Fruit fly (Drosophila melanogaster): Measurements from ENCODE around the gene Or24a.

Gene Or24a

dm6 chr2L:4185269-4186024, 19.5 kb upstream of the Or24a start (continued):
- TF ChIP-seq CG6813 (GFP tag; optimal IDR thresholded peaks at IDR 0.05) (no peak), CG13424 (tag; optimal IDR thresholded peaks at IDR 0.05) (peak; percentile 39), ATbp (GFP tag; optimal IDR thresholded peaks at IDR 0.05) (peak; percentile 6), CG7372 (GFP tag; IDR thresholded peaks at IDR 0.05) (no peak), unpg (GFP tag; optimal IDR thresholded peaks at IDR 0.05) (peak; percentile 9), CG12391 (tag; optimal IDR thresholded peaks at IDR 0.05) (peak; percentile 27), so (GFP tag; IDR thresholded peaks at IDR 0.05) (no peak), CG9609 (GFP tag; optimal IDR thresholded peaks at IDR 0.05) (no peak), gsb (GFP tag; IDR thresholded peaks at IDR 0.05) (no peak), nerfin-2 (GFP tag; IDR thresholded peaks at IDR 0.05; ENCODE audit: partially characterized antibody) (no peak), Xrp1 (GFP tag; IDR thresholded peaks at IDR 0.05) (no peak), CG13296 (GFP tag; optimal IDR thresholded peaks at IDR 0.05) (no peak), D19B (GFP tag; optimal IDR thresholded peaks at IDR 0.05) (no peak), ci (GFP tag; IDR thresholded peaks at IDR 0.05) (no peak), BtbVII (GFP tag; optimal IDR thresholded peaks at IDR 0.05) (no peak), CG11456 (GFP tag; IDR thresholded peaks at IDR 0.05) (no peak), ftz-f1 (GFP tag; optimal IDR thresholded peaks at IDR 0.05) (no peak), CG12744 (GFP tag; optimal IDR thresholded peaks at IDR 0.05) (no peak), grn (GFP tag; optimal IDR thresholded peaks at IDR 0.05) (no peak), stwl (tag; optimal IDR thresholded peaks at IDR 0.05) (no peak), hb (GFP tag; IDR thresholded peaks at IDR 0.05; ENCODE audit: partially characterized antibody) (no peak), CG2712 (tag; optimal IDR thresholded peaks at IDR 0.05) (peak; percentile 36), CG11723 (GFP tag; optimal IDR thresholded peaks at IDR 0.05) (no peak), CG6791 (GFP tag; IDR thresholded peaks at IDR 0.05; ENCODE audit: partially characterized antibody) (no peak), Ptx1 (GFP tag; IDR thresholded peaks at IDR 0.05) (peak; percentile 28; the same call in 1 of the 2 replicates), CG15514 (GFP tag; optimal IDR thresholded peaks at IDR 0.05) (no peak), B-H1 (GFP tag; IDR thresholded peaks at IDR 0.05) (no peak), CG2202 (tag; optimal IDR thresholded peaks at IDR 0.05) (no peak), Sox100B (GFP tag; optimal IDR thresholded peaks at IDR 0.05) (peak; percentile 37), CG9437 (GFP tag; optimal IDR thresholded peaks at IDR 0.05) (no peak), pzg (GFP tag; optimal IDR thresholded peaks at IDR 0.05) (no peak), Scr (GFP tag; IDR thresholded peaks at IDR 0.05; ENCODE audit: partially characterized antibody) (no peak), cad (GFP tag; optimal IDR thresholded peaks at IDR 0.05) (no peak), CG18599 (GFP tag; optimal IDR thresholded peaks at IDR 0.05) (peak; percentile 6), nau (GFP tag; optimal IDR thresholded peaks at IDR 0.05) (no peak), insv (GFP tag; optimal IDR thresholded peaks at IDR 0.05) (no peak), CG18262 (tag; optimal IDR thresholded peaks at IDR 0.05) (peak; percentile 44), Hand (GFP tag; optimal IDR thresholded peaks at IDR 0.05) (no peak), H2.0 (GFP tag; IDR thresholded peaks at IDR 0.05) (no peak), CG16813 (GFP tag; IDR thresholded peaks at IDR 0.05; ENCODE audit: partially characterized antibody) (no peak), nmo (GFP tag; optimal IDR thresholded peaks at IDR 0.05) (peak; percentile 3), Sry-β (GFP tag; optimal IDR thresholded peaks at IDR 0.05) (no peak), odd (GFP tag; optimal IDR thresholded peaks at IDR 0.05) (no peak), ranshi (GFP tag; IDR thresholded peaks at IDR 0.05) (no peak), row (GFP tag; IDR thresholded peaks at IDR 0.05) (peak; percentile 73), CG7357 (GFP tag; IDR thresholded peaks at IDR 0.05) (no peak), CrebB (tag; optimal IDR thresholded peaks at IDR 0.05) (no peak), sens (GFP tag) (peak; percentile 57), Sox102F (GFP tag; optimal IDR thresholded peaks at IDR 0.05) (peak; percentile 29)
